Worm (Caenorhabditis elegans): Measurements from ENCODE around the gene W02D7.11.

DNA sequence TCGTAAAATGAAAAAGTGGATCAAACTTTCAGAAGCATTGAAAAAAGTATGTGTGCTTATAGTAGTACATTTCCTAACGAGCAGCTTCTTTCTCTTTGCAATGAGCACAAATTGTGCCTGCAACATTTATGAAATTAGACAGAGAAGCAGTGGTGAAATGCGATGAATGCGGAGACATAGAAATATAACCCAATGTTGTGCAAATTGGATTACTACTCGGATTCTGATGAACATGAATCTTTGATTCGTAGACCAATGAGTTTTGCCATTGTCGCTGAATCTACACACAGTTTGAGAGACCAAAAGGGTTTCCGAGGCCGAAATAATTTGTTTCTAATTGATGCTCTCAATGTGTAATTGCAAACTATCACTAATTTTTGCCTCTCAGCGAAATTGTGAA, 50.4 kb downstream of the W02D7.11 start:
- TF ChIP-seq him-1 (tag; optimal IDR thresholded peaks at IDR 0.05) (no peak), W03F9.2 (tag; optimal IDR thresholded peaks at IDR 0.05) (no peak), dao-5 (tag; optimal IDR thresholded peaks at IDR 0.05) (no peak)
